Fruit fly (Drosophila melanogaster): ENCODE data around the gene CG4116.

The CG4116 gene

dm6 chrX:3083290-3083689 lies 15.9 kb upstream of the CG4116 start (continued):
- peak; percentile 15 for TF ChIP-seq CG8924 (tag; optimal IDR thresholded peaks at IDR 0.05)
- peak; percentile 3 for TF ChIP-seq stwl (tag; optimal IDR thresholded peaks at IDR 0.05)
- peak; percentile 64 for TF ChIP-seq dmrt11E (tag; optimal IDR thresholded peaks at IDR 0.05)
- peak; percentile 42 for TF ChIP-seq CG12391 (tag; optimal IDR thresholded peaks at IDR 0.05)
- TF ChIP-seq CG4424 (GFP tag; optimal IDR thresholded peaks at IDR 0.05): peak; percentile 21
- peak; percentile 42 for TF ChIP-seq CG10267 (tag; optimal IDR thresholded peaks at IDR 0.05)
- no peak for TF ChIP-seq Opbp (GFP tag; IDR thresholded peaks at IDR 0.05; ENCODE audit: partially characterized antibody)
- peak; percentile 87 for TF ChIP-seq CG11696 (GFP tag; IDR thresholded peaks at IDR 0.05)
- peak; percentile 28; the same call in 1 of the 2 replicates for TF ChIP-seq Xrp1 (GFP tag; IDR thresholded peaks at IDR 0.05)
- TF ChIP-seq CG17361 (GFP tag; IDR thresholded peaks at IDR 0.05): 0 out of 3 replicates have a peak, but pooled peaks have one; percentile 31
- TF ChIP-seq Oli (tag; optimal IDR thresholded peaks at IDR 0.05): peak; percentile 25
- TF ChIP-seq CG11504 (tag; optimal IDR thresholded peaks at IDR 0.05): peak; percentile 27
- peak; percentile 60 for TF ChIP-seq Blimp-1 (GFP tag; optimal IDR thresholded peaks at IDR 0.05)
- peak; percentile 27 for TF ChIP-seq CG6254 (GFP tag; optimal IDR thresholded peaks at IDR 0.05)
- 0 out of 2 replicates have a peak, but pooled peaks have one; percentile 20 for TF ChIP-seq stc (GFP tag; IDR thresholded peaks at IDR 0.05)
- no peak for TF ChIP-seq CG7928 (GFP tag; optimal IDR thresholded peaks at IDR 0.05)
- no peak for TF ChIP-seq C15 (GFP tag; IDR thresholded peaks at IDR 0.05)
- peak; percentile 32 for TF ChIP-seq CG7839 (tag; optimal IDR thresholded peaks at IDR 0.05)
- TF ChIP-seq CG1603 (tag; optimal IDR thresholded peaks at IDR 0.05): peak; percentile 30

dm6 chrX:3082371-3082770 lies 15.0 kb upstream of the CG4116 start:
- TF ChIP-seq Gsc (GFP tag; IDR thresholded peaks at IDR 0.05) (no peak), CG2202 (tag; optimal IDR thresholded peaks at IDR 0.05) (no peak), twi (tag; optimal IDR thresholded peaks at IDR 0.05) (peak; percentile 95), dmrt11E (tag; optimal IDR thresholded peaks at IDR 0.05) (peak; percentile 26), Med (GFP tag) (peak; percentile 27)

- no peak for TF ChIP-seq Deaf1 (tag; optimal IDR thresholded peaks at IDR 0.05)
- TF ChIP-seq CG16815 (GFP tag; optimal IDR thresholded peaks at IDR 0.05): peak; percentile 33
- no peak for TF ChIP-seq rib (GFP tag; IDR thresholded peaks at IDR 0.05)
- peak; percentile 58 for TF ChIP-seq phol (tag; optimal IDR thresholded peaks at IDR 0.05)
- TF ChIP-seq Kr (GFP tag; optimal IDR thresholded peaks at IDR 0.05): no peak
- TF ChIP-seq CG8359 (GFP tag; optimal IDR thresholded peaks at IDR 0.05; ENCODE audit: borderline replicate concordance): peak; percentile 20
- TF ChIP-seq CG3163 (GFP tag; optimal IDR thresholded peaks at IDR 0.05): no peak
- no peak for TF ChIP-seq CG15269 (tag; optimal IDR thresholded peaks at IDR 0.05)
- TF ChIP-seq CG17186 (GFP tag; optimal IDR thresholded peaks at IDR 0.05): no peak
- TF ChIP-seq Trl (optimal IDR thresholded peaks at IDR 0.05): no peak
- peak; percentile 30 for TF ChIP-seq Trl (GFP tag; optimal IDR thresholded peaks at IDR 0.05)
- peak; percentile 66 for TF ChIP-seq CG2712 (tag; optimal IDR thresholded peaks at IDR 0.05)
- TF ChIP-seq CG5245 (GFP tag; optimal IDR thresholded peaks at IDR 0.05): no peak
- TF ChIP-seq BtbVII (GFP tag; optimal IDR thresholded peaks at IDR 0.05): no peak
- TF ChIP-seq nmo (GFP tag; optimal IDR thresholded peaks at IDR 0.05): peak; percentile 37
- TF ChIP-seq CG10274 (GFP tag; optimal IDR thresholded peaks at IDR 0.05): no peak
- no peak for TF ChIP-seq Fer1 (GFP tag; optimal IDR thresholded peaks at IDR 0.05)
- no peak for TF ChIP-seq H15 (GFP tag; IDR thresholded peaks at IDR 0.05)
- TF ChIP-seq CG14860 (GFP tag; IDR thresholded peaks at IDR 0.05; ENCODE audit: partially characterized antibody): no peak
- peak; percentile 21 for TF ChIP-seq CG7839 (tag; optimal IDR thresholded peaks at IDR 0.05)
- no peak for TF ChIP-seq CG16779 (GFP tag; IDR thresholded peaks at IDR 0.05)
- peak; percentile 45; the same call in 1 of the 3 replicates for TF ChIP-seq zfh1 (GFP tag; IDR thresholded peaks at IDR 0.05)
- peak; percentile 90 for TF ChIP-seq sens (GFP tag)
- no peak for TF ChIP-seq seq (GFP tag; IDR thresholded peaks at IDR 0.05)
- TF ChIP-seq dmrt11E (tag; optimal IDR thresholded peaks at IDR 0.05): peak; percentile 72
- TF ChIP-seq CG8089 (GFP tag; optimal IDR thresholded peaks at IDR 0.05): no peak
- no peak for TF ChIP-seq aop (GFP tag; IDR thresholded peaks at IDR 0.05)
- no peak for TF ChIP-seq yki (optimal IDR thresholded peaks at IDR 0.05)
Measured at dm6 chrX:3073590-3073989, 6.2 kb upstream of the CG4116 start.
